Worm (Caenorhabditis elegans) whole organism, L2 larva: Measurements from ENCODE around the gene hpo-6.

Experiments used
- ama-1 ChIP-seq: fragments of 150-350 bp; optimal IDR thresholded peaks from 2 replicates; lab custom pipeline; 2018; ENCODE audit warnings: inconsistent platforms
- elt-3 ChIP-seq: sonication (generic microtip); optimal IDR thresholded peaks from 2 replicates; lab custom pipeline; 2017; ENCODE audit warnings: missing biosample characterization, missing genetic modification characterization
- lsy-2 ChIP-seq, 2 experiments: fragments of 150-350 bp in 1 of 2; sonication (generic microtip) in 1 of 2; optimal IDR thresholded peaks; 2 replicates each; lab custom pipeline; 2014 to 2017; ENCODE audit warnings: missing biosample characterization in 2 of 2, missing genetic modification characterization in 2 of 2
- mbf-1 ChIP-seq: sonication (generic microtip); optimal IDR thresholded peaks from 2 replicates; lab custom pipeline; 2017; ENCODE audit warnings: missing biosample characterization, missing genetic modification characterization
- mdl-1 ChIP-seq, 2 experiments: fragments of 150-350 bp in 1 of 2; sonication (generic microtip) in 1 of 2; optimal IDR thresholded peaks; 2 replicates each; lab custom pipeline; 2017; ENCODE audit warnings: missing biosample characterization in 2 of 2, missing genetic modification characterization in 2 of 2
- nhr-10 ChIP-seq: sonication (generic microtip); optimal IDR thresholded peaks from 2 replicates; lab custom pipeline; 2017; ENCODE audit warnings: missing biosample characterization, missing genetic modification characterization
- nhr-11 ChIP-seq: fragments of 150-350 bp; optimal IDR thresholded peaks from 2 replicates; lab custom pipeline; 2014; ENCODE audit warnings: missing biosample characterization, missing genetic modification characterization
- nhr-12 ChIP-seq: fragments of 150-350 bp; optimal IDR thresholded peaks from 2 replicates; lab custom pipeline; 2014; ENCODE audit warnings: missing biosample characterization, missing genetic modification characterization
- nhr-237 ChIP-seq: fragments of 150-350 bp; optimal IDR thresholded peaks from 2 replicates; lab custom pipeline; 2014; ENCODE audit warnings: missing biosample characterization, missing genetic modification characterization
- skn-1 ChIP-seq: sonication (generic microtip); optimal IDR thresholded peaks from 2 replicates; lab custom pipeline; 2017; ENCODE audit warnings: missing biosample characterization, missing genetic modification characterization
- snpc-4 ChIP-seq: fragments of 150-350 bp; optimal IDR thresholded peaks from 2 replicates; lab custom pipeline; 2014; ENCODE audit warnings: missing biosample characterization, missing genetic modification characterization
- unc-62 ChIP-seq: fragments of 150-350 bp; optimal IDR thresholded peaks from 2 replicates; lab custom pipeline; 2014; ENCODE audit warnings: missing biosample characterization, missing genetic modification reagents, missing genetic modification characterization
- ztf-1 ChIP-seq: fragments of 200-800 bp; sonication (Bioruptor generic); conservative IDR thresholded peaks from 2 replicates; pipeline ENCODE4 v1.3.6; 2022; ENCODE audit warnings: missing genetic modification characterization, missing compliant biosample characterization

DNA sequence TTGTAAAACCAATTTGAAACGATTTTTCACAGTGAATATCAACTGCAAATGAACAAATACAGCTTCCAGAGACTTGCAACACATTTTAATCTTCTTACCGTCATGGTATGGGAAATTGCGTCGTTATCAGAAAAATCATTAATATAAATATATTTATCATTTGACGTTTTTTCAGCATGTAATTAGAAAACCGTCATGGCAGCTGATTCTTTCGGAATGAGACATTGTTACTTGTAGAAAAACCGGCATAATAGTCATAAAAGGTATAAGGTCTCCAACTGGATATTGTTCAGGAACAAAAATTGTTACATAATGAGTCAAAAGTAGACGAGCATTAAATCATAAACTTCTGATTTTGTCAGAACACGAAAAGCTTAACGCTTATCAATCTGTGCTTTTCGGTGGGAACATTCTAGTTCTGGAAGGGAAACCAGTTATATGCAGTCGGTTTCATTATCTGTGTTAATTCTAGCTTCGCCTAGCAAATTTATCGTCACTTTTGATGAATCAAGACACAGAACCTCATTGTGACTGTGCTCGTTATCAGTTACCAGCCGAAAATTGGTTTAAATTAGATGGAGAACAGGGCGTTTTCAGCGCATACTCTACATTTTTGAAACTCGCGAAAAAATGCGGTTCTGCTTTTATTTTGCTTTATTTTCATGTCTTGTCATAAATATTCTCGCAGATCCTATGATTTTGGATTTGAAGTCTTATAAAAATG lies 8.6 kb upstream of the hpo-6 start, which contains the start of gene C34H4.2:
- TF ChIP-seq skn-1 (tag; lab: Kevin White, UChicago), result no peak
- TF ChIP-seq nhr-10 (tag; lab: Kevin White, UChicago), result no peak
- no peak for TF ChIP-seq mbf-1 (tag; lab: Kevin White, UChicago)
- no peak for TF ChIP-seq ama-1
- TF ChIP-seq lsy-2 (tag; optimal IDR thresholded peaks at IDR 0.05; lab: Kevin White, UChicago), result no peak
- TF ChIP-seq nhr-11 (tag; lab: Kevin White, UChicago), result no peak
- no peak for TF ChIP-seq nhr-12 (tag; lab: Kevin White, UChicago)
- no peak for TF ChIP-seq snpc-4 (tag; lab: Kevin White, UChicago)
- TF ChIP-seq nhr-237 (tag; lab: Kevin White, UChicago), result no peak
- TF ChIP-seq elt-3 (tag; lab: Kevin White, UChicago), result no peak
- no peak for TF ChIP-seq mdl-1 (tag; optimal IDR thresholded peaks at IDR 0.05; lab: Kevin White, UChicago)
- TF ChIP-seq ztf-1 (GFP tag; lab: Robert Waterston, UW), result no peak
- no peak for TF ChIP-seq unc-62
